Fruit fly (Drosophila melanogaster): ENCODE results near the gene by.
A peak's percentile ranks its signal among the peaks of the same experiment; 100 is the strongest.

by gene

DNA sequence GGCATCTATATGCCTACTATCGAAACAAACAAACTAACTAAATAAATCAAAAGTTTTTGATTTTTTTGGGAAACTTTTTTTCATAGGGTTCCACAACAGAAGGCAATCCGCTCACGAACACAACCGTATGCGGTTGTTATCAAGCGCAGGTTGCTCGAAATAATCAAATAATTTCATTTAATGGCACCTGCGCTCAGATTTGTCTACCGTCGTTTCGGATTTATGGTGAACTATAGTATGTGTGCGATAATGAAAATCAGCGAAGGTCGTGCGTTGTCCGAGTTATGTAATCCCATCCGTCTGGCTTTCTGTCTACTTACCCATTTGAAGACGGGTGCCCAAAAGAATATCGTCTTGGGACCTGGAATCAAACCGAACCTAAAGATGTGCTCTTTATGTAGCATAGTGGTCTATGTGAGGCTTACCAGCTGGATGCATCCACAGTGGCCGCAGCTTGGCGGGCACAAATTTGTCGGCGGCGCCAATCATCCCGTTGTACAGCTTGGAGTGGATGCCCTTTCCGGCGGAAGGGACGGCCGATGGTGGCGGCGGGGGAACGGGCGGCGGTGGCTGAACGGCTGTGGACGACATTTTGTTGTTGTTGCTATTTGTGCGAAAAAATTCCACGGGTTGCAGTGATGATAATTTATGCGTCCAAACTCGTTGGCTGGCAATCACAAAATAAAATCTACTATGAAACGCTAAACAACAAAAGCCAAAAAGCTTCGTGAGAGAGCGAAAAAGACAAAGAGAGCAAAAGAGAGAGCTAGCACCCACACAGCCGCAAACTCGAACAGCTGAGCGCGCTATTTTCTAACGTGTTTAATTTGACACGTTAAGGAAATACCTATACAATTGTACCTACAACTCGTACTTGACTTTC, 40.4 kb upstream of the by start (continued):
- TF ChIP-seq bbx (GFP tag; IDR thresholded peaks at IDR 0.05; ENCODE audit: partially characterized antibody) (0 out of 2 replicates have a peak, but pooled peaks have one; percentile 29), CG11456 (GFP tag; IDR thresholded peaks at IDR 0.05) (peak; percentile 31; the same call in 1 of the 3 replicates), HmgD (GFP tag; optimal IDR thresholded peaks at IDR 0.05) (no peak), CG11398 (GFP tag; optimal IDR thresholded peaks at IDR 0.05) (no peak), CG17802 (tag; optimal IDR thresholded peaks at IDR 0.05) (no peak), CG14014 (GFP tag; IDR thresholded peaks at IDR 0.05) (0 out of 2 replicates have a peak, but pooled peaks have one; percentile 27), mam (GFP tag; optimal IDR thresholded peaks at IDR 0.05) (no peak), CG12071 (GFP tag; optimal IDR thresholded peaks at IDR 0.05) (no peak), NC2α (GFP tag; optimal IDR thresholded peaks at IDR 0.05) (no peak), chinmo (GFP tag; IDR thresholded peaks at IDR 0.05; ENCODE audit: partially characterized antibody) (peak; percentile 69; the same call in 2 of the 4 replicates), CG9215 (GFP tag; IDR thresholded peaks at IDR 0.05) (no peak), CG6689 (GFP tag; IDR thresholded peaks at IDR 0.05) (no peak), sc (optimal IDR thresholded peaks at IDR 0.05) (no peak), sc (GFP tag; optimal IDR thresholded peaks at IDR 0.05) (no peak), CG17385 (GFP tag; optimal IDR thresholded peaks at IDR 0.05) (peak; percentile 12), seq (GFP tag; IDR thresholded peaks at IDR 0.05) (peak; percentile 33; the same call in 1 of the 2 replicates), CG18262 (tag; optimal IDR thresholded peaks at IDR 0.05) (no peak), CG4707 (GFP tag; optimal IDR thresholded peaks at IDR 0.05) (peak; percentile 3), Usf (GFP tag; optimal IDR thresholded peaks at IDR 0.05) (no peak), CG32532 (GFP tag; IDR thresholded peaks at IDR 0.05) (peak; percentile 38; the same call in 1 of the 2 replicates), schlank (tag; optimal IDR thresholded peaks at IDR 0.05) (no peak), mld (GFP tag; IDR thresholded peaks at IDR 0.05; ENCODE audit: partially characterized antibody) (no peak), CG5180 (GFP tag; optimal IDR thresholded peaks at IDR 0.05) (no peak), Hr51 (GFP tag; optimal IDR thresholded peaks at IDR 0.05) (no peak), tna (GFP tag; IDR thresholded peaks at IDR 0.05; ENCODE audit: partially characterized antibody) (peak; percentile 55; the same call in 1 of the 2 replicates), ttk (GFP tag; IDR thresholded peaks at IDR 0.05) (0 out of 2 replicates have a peak, but pooled peaks have one; percentile 25), Dref (GFP tag; IDR thresholded peaks at IDR 0.05) (no peak), CG11085 (GFP tag; IDR thresholded peaks at IDR 0.05) (0 out of 2 replicates have a peak, but pooled peaks have one; percentile 15), CG4820 (GFP tag; optimal IDR thresholded peaks at IDR 0.05) (no peak), CG34422 (GFP tag; IDR thresholded peaks at IDR 0.05) (peak; percentile 63; the same call in 1 of the 3 replicates), CG6813 (GFP tag; optimal IDR thresholded peaks at IDR 0.05) (no peak), sens (GFP tag) (no peak), rib (GFP tag; IDR thresholded peaks at IDR 0.05) (0 out of 2 replicates have a peak, but pooled peaks have one; percentile 15), bowl (GFP tag; IDR thresholded peaks at IDR 0.05) (peak; percentile 45; the same call in 1 of the 2 replicates), MESR4 (GFP tag; optimal IDR thresholded peaks at IDR 0.05) (no peak), B-H2 (GFP tag; optimal IDR thresholded peaks at IDR 0.05) (no peak), Atf6 (GFP tag; IDR thresholded peaks at IDR 0.05) (peak; percentile 35; the same call in 1 of the 2 replicates), Oli (tag; optimal IDR thresholded peaks at IDR 0.05) (no peak), CG6654 (GFP tag; optimal IDR thresholded peaks at IDR 0.05) (no peak), MBD-R2 (GFP tag; IDR thresholded peaks at IDR 0.05) (no peak), D (optimal IDR thresholded peaks at IDR 0.05) (no peak), D (GFP tag; optimal IDR thresholded peaks at IDR 0.05) (no peak), Trl (optimal IDR thresholded peaks at IDR 0.05) (peak; percentile 89 to 95), Trl (GFP tag; optimal IDR thresholded peaks at IDR 0.05) (no peak), eyg (GFP tag; optimal IDR thresholded peaks at IDR 0.05) (no peak), dati (GFP tag; IDR thresholded peaks at IDR 0.05) (no peak), Neu2 (GFP tag; optimal IDR thresholded peaks at IDR 0.05; ENCODE audit: borderline replicate concordance) (no peak), gem (tag; optimal IDR thresholded peaks at IDR 0.05) (no peak), Awh (GFP tag; IDR thresholded peaks at IDR 0.05) (no peak)
